Fruit fly (Drosophila melanogaster): ENCODE measurements around the gene mdy.
A peak's percentile ranks its signal among the peaks of the same experiment; 100 is the strongest.

Gene mdy

dm6 chr2L:16826872-16827506, 10.5 kb downstream of the mdy start, which contains the start of gene AspRS-m (continued):
- TF ChIP-seq rib (GFP tag; IDR thresholded peaks at IDR 0.05) (0 out of 2 replicates have a peak, but pooled peaks have one; percentile 56), zen2 (GFP tag; IDR thresholded peaks at IDR 0.05; ENCODE audit: partially characterized antibody) (peak; percentile 27; the same call in 1 of the 3 replicates), trem (tag; optimal IDR thresholded peaks at IDR 0.05) (peak; percentile 35), pfk (GFP tag; optimal IDR thresholded peaks at IDR 0.05) (no peak), CoRest (tag; optimal IDR thresholded peaks at IDR 0.05) (peak; percentile 52), CG10654 (GFP tag; optimal IDR thresholded peaks at IDR 0.05) (no peak), CG12299 (tag; optimal IDR thresholded peaks at IDR 0.05) (no peak), Hmr (GFP tag; optimal IDR thresholded peaks at IDR 0.05) (no peak), CG8765 (GFP tag; IDR thresholded peaks at IDR 0.05) (no peak), tgo (GFP tag; IDR thresholded peaks at IDR 0.05) (no peak), chn (GFP tag; optimal IDR thresholded peaks at IDR 0.05) (no peak), br (optimal IDR thresholded peaks at IDR 0.05) (no peak), sd (tag; optimal IDR thresholded peaks at IDR 0.05) (peak; percentile 33), CG31365 (tag; optimal IDR thresholded peaks at IDR 0.05) (no peak), CG18476 (GFP tag; optimal IDR thresholded peaks at IDR 0.05) (no peak), seq (GFP tag; IDR thresholded peaks at IDR 0.05) (no peak), mirr (GFP tag; optimal IDR thresholded peaks at IDR 0.05) (no peak), CG10543 (GFP tag; optimal IDR thresholded peaks at IDR 0.05) (no peak), lilli (GFP tag; optimal IDR thresholded peaks at IDR 0.05) (peak; percentile 18), chm (GFP tag; IDR thresholded peaks at IDR 0.05) (no peak), emc (GFP tag; optimal IDR thresholded peaks at IDR 0.05) (no peak), CG4854 (GFP tag; optimal IDR thresholded peaks at IDR 0.05) (no peak), Adf1 (GFP tag; IDR thresholded peaks at IDR 0.05) (peak; percentile 40), CG12744 (GFP tag; optimal IDR thresholded peaks at IDR 0.05) (no peak), sima (GFP tag; optimal IDR thresholded peaks at IDR 0.05) (no peak), CG6654 (GFP tag; optimal IDR thresholded peaks at IDR 0.05) (no peak), tna (GFP tag; IDR thresholded peaks at IDR 0.05; ENCODE audit: partially characterized antibody) (peak; percentile 77; the same call in 1 of the 2 replicates), sug (tag; optimal IDR thresholded peaks at IDR 0.05) (no peak), crc (GFP tag; optimal IDR thresholded peaks at IDR 0.05) (no peak), CG11456 (GFP tag; IDR thresholded peaks at IDR 0.05) (no peak), Ets97D (GFP tag; optimal IDR thresholded peaks at IDR 0.05) (no peak), croc (GFP tag; conservative IDR thresholded peaks at IDR 0.05) (no peak), CG3163 (GFP tag; optimal IDR thresholded peaks at IDR 0.05) (no peak), CG8359 (GFP tag; optimal IDR thresholded peaks at IDR 0.05; ENCODE audit: borderline replicate concordance) (no peak), CG1603 (tag; optimal IDR thresholded peaks at IDR 0.05) (no peak), peb (GFP tag; IDR thresholded peaks at IDR 0.05) (no peak), Awh (GFP tag; IDR thresholded peaks at IDR 0.05) (no peak), CG15601 (tag; optimal IDR thresholded peaks at IDR 0.05) (no peak), CG17912 (GFP tag; optimal IDR thresholded peaks at IDR 0.05) (no peak), row (GFP tag; IDR thresholded peaks at IDR 0.05) (peak; percentile 85), CG34376 (GFP tag; optimal IDR thresholded peaks at IDR 0.05) (no peak), CG4404 (GFP tag; IDR thresholded peaks at IDR 0.05) (no peak), CG3995 (GFP tag; optimal IDR thresholded peaks at IDR 0.05) (peak; percentile 7), pros (GFP tag; optimal IDR thresholded peaks at IDR 0.05) (no peak), z (GFP tag; IDR thresholded peaks at IDR 0.05) (no peak), CG31441 (GFP tag; IDR thresholded peaks at IDR 0.05) (no peak), CG3838 (GFP tag; optimal IDR thresholded peaks at IDR 0.05) (no peak), Eip74EF (GFP tag; optimal IDR thresholded peaks at IDR 0.05) (no peak), Scr (GFP tag; IDR thresholded peaks at IDR 0.05; ENCODE audit: partially characterized antibody) (peak; percentile 88), CG34224 (GFP tag; IDR thresholded peaks at IDR 0.05; ENCODE audit: partially characterized antibody) (peak; percentile 76), bowl (GFP tag; IDR thresholded peaks at IDR 0.05) (no peak)
